Worm (Caenorhabditis elegans) whole organism, young adult: ENCODE results near the gene Y41C4A.7.

Source experiments
- F39B2.1 ChIP-seq: fragments of 200-800 bp; sonication (Bioruptor generic); IDR thresholded peaks from 2 replicates; pipeline ENCODE4 v1.3.6; 2022; ENCODE audit warnings: missing genetic modification reagents, missing genetic modification characterization, missing compliant biosample characterization
- unc-130 ChIP-seq: sonication (generic microtip); optimal IDR thresholded peaks from 2 replicates; lab custom pipeline; 2016; ENCODE audit warnings: missing genetic modification reagents, missing genetic modification characterization, missing compliant biosample characterization

- TF ChIP-seq F39B2.1 (GFP tag; lab: Robert Waterston, UW) (no peak), unc-130 (no peak)
These were observed 18.2 kb upstream of the Y41C4A.7 start for ce11 chrIII:11680514-11680913.
